Worm (Caenorhabditis elegans): ENCODE data around the gene smu-2.

- TF ChIP-seq egl-27 (tag; optimal IDR thresholded peaks at IDR 0.05) (no peak), aly-2 (tag; optimal IDR thresholded peaks at IDR 0.05) (no peak), skn-1 (tag; optimal IDR thresholded peaks at IDR 0.05) (no peak), zag-1 (tag; optimal IDR thresholded peaks at IDR 0.05) (no peak), mdl-1 (tag; optimal IDR thresholded peaks at IDR 0.05) (no peak), ceh-82 (tag; optimal IDR thresholded peaks at IDR 0.05) (no peak), lin-13 (GFP tag; optimal IDR thresholded peaks at IDR 0.05) (no peak), dpl-1 (GFP tag; optimal IDR thresholded peaks at IDR 0.05) (no peak), ceh-88 (GFP tag; IDR thresholded peaks at IDR 0.05) (no peak), fkh-10 (GFP tag; optimal IDR thresholded peaks at IDR 0.05) (no peak), hlh-4 (tag; optimal IDR thresholded peaks at IDR 0.05) (no peak)
Observed at ce11 chrII:3447906-3448305, 34.3 kb upstream of the smu-2 start, which contains the start of gene C16C8.21.
